Fruit fly (Drosophila melanogaster): ENCODE results near the gene Ibf1.
A peak's percentile ranks its signal among the peaks of the same experiment; 100 is the strongest.

Gene Ibf1

dm6 chr3R:9224807-9225206, 34.0 kb upstream of the Ibf1 start (continued):
- TF ChIP-seq Bgb (GFP tag; IDR thresholded peaks at IDR 0.05; ENCODE audit: partially characterized antibody) (no peak), mld (GFP tag; IDR thresholded peaks at IDR 0.05; ENCODE audit: partially characterized antibody) (no peak), h (optimal IDR thresholded peaks at IDR 0.05) (no peak), CG33213 (GFP tag; optimal IDR thresholded peaks at IDR 0.05) (no peak), Med (GFP tag) (peak; percentile 67), CG9727 (GFP tag; optimal IDR thresholded peaks at IDR 0.05) (peak; percentile 49), crp (GFP tag; optimal IDR thresholded peaks at IDR 0.05) (no peak), bcd (GFP tag; optimal IDR thresholded peaks at IDR 0.05) (peak; percentile 49), Bdp1 (GFP tag; optimal IDR thresholded peaks at IDR 0.05) (no peak), Lim3 (GFP tag; IDR thresholded peaks at IDR 0.05) (no peak), CG13123 (GFP tag; optimal IDR thresholded peaks at IDR 0.05) (peak; percentile 44), Spps (tag; optimal IDR thresholded peaks at IDR 0.05) (peak; percentile 28), CG14860 (GFP tag; IDR thresholded peaks at IDR 0.05; ENCODE audit: partially characterized antibody) (no peak), CG7928 (GFP tag; optimal IDR thresholded peaks at IDR 0.05) (no peak), Taf1 (GFP tag; IDR thresholded peaks at IDR 0.05) (no peak), D19B (GFP tag; optimal IDR thresholded peaks at IDR 0.05) (no peak), CG4854 (GFP tag; optimal IDR thresholded peaks at IDR 0.05) (no peak), CG3163 (GFP tag; optimal IDR thresholded peaks at IDR 0.05) (peak; percentile 19), CG1233 (GFP tag; optimal IDR thresholded peaks at IDR 0.05) (peak; percentile 40), Oaz (GFP tag; IDR thresholded peaks at IDR 0.05) (no peak), ac (GFP tag; optimal IDR thresholded peaks at IDR 0.05) (no peak), dimm (GFP tag; IDR thresholded peaks at IDR 0.05) (no peak), crol (GFP tag; IDR thresholded peaks at IDR 0.05) (no peak), CG7271 (tag; optimal IDR thresholded peaks at IDR 0.05) (no peak), H15 (GFP tag; IDR thresholded peaks at IDR 0.05) (peak; percentile 78; the same call in 1 of the 3 replicates), ftz-f1 (GFP tag; optimal IDR thresholded peaks at IDR 0.05) (no peak), Kr (GFP tag; optimal IDR thresholded peaks at IDR 0.05) (no peak), sima (GFP tag; optimal IDR thresholded peaks at IDR 0.05) (no peak), CG15269 (tag; optimal IDR thresholded peaks at IDR 0.05) (peak; percentile 70), ind (GFP tag; optimal IDR thresholded peaks at IDR 0.05) (peak; percentile 79), CG32772 (GFP tag; IDR thresholded peaks at IDR 0.05) (peak; percentile 64), B-H1 (GFP tag; IDR thresholded peaks at IDR 0.05) (peak; percentile 60), ap (GFP tag; IDR thresholded peaks at IDR 0.05) (no peak), sd (tag; optimal IDR thresholded peaks at IDR 0.05) (peak; percentile 1), ab (GFP tag; optimal IDR thresholded peaks at IDR 0.05) (no peak), da (GFP tag; optimal IDR thresholded peaks at IDR 0.05) (peak; percentile 45), stc (GFP tag; IDR thresholded peaks at IDR 0.05) (peak; percentile 76), dan (GFP tag; IDR thresholded peaks at IDR 0.05) (no peak), YL-1 (GFP tag; optimal IDR thresholded peaks at IDR 0.05) (no peak), kay (GFP tag; optimal IDR thresholded peaks at IDR 0.05) (peak; percentile 47), peb (GFP tag; IDR thresholded peaks at IDR 0.05) (no peak), Sry-δ (GFP tag; optimal IDR thresholded peaks at IDR 0.05) (peak; percentile 26), Side (GFP tag; optimal IDR thresholded peaks at IDR 0.05) (peak; percentile 45), CG15696 (tag; optimal IDR thresholded peaks at IDR 0.05) (peak; percentile 14), sens (GFP tag) (peak; percentile 94), seq (GFP tag; IDR thresholded peaks at IDR 0.05) (peak; percentile 42; the same call in 1 of the 2 replicates), NK7.1 (GFP tag; optimal IDR thresholded peaks at IDR 0.05) (peak; percentile 16), CG2875 (GFP tag; optimal IDR thresholded peaks at IDR 0.05) (peak; percentile 56), Ets97D (GFP tag; optimal IDR thresholded peaks at IDR 0.05) (peak; percentile 5), Vsx1 (GFP tag; optimal IDR thresholded peaks at IDR 0.05) (peak; percentile 16), p53 (GFP tag; optimal IDR thresholded peaks at IDR 0.05) (no peak), ham (GFP tag; IDR thresholded peaks at IDR 0.05) (no peak), lab (GFP tag; optimal IDR thresholded peaks at IDR 0.05) (peak; percentile 75)
